Worm (Caenorhabditis elegans) whole organism, L1 larva: ENCODE results near the gene slo-2.

Source experiments
- C16A3.4 ChIP-seq: fragments of 150-350 bp; optimal IDR thresholded peaks from 2 replicates; lab custom pipeline; 2014; ENCODE audit warnings: missing biosample characterization, missing genetic modification characterization
- Y116A8C.19 ChIP-seq: sonication (generic microtip); optimal IDR thresholded peaks from 2 replicates; lab custom pipeline; 2016; ENCODE audit warnings: missing compliant biosample characterization, missing genetic modification characterization, borderline replicate concordance
- ama-1 ChIP-seq: fragments of 150-350 bp; optimal IDR thresholded peaks from 2 replicates; lab custom pipeline; 2014
- blmp-1 ChIP-seq: fragments of 150-350 bp; optimal IDR thresholded peaks from 2 replicates; lab custom pipeline; 2014; ENCODE audit warnings: missing biosample characterization, missing genetic modification characterization
- ceh-63 ChIP-seq: fragments of 200-800 bp; sonication (Bioruptor generic); optimal IDR thresholded peaks from 2 replicates; lab custom pipeline; 2018; ENCODE audit warnings: mild to moderate bottlenecking, missing genetic modification characterization, missing compliant biosample characterization
- ceh-82 ChIP-seq, 3 experiments: fragments of 150-350 bp in 1 of 3; sonication (generic microtip) in 2 of 3; optimal IDR thresholded peaks; 2 replicates each; lab custom pipeline; 2014 to 2017; ENCODE audit warnings: missing biosample characterization in 3 of 3, missing genetic modification characterization in 3 of 3
- ceh-88 ChIP-seq: fragments of 200-800 bp; sonication (Bioruptor generic); IDR thresholded peaks from 2 replicates; pipeline ENCODE4 v1.3.6; 2022; ENCODE audit warnings: missing genetic modification characterization, missing compliant biosample characterization
- dsc-1 ChIP-seq: sonication (generic microtip); optimal IDR thresholded peaks from 2 replicates; lab custom pipeline; 2016; ENCODE audit warnings: mild to moderate bottlenecking, missing genetic modification characterization, missing compliant biosample characterization
- efl-1 ChIP-seq, 4 experiments: fragments of 150-350 bp; optimal IDR thresholded peaks in 3 of 4; peaks in 1 of 4; 1 replicate in 1 of 4; 2 replicates in 3 of 4; lab custom pipeline; 2014; ENCODE audit warnings: missing biosample characterization in 2 of 4, missing genetic modification characterization in 2 of 4, missing genetic modification reagents in 2 of 4
- egl-27 ChIP-seq, 2 experiments: fragments of 150-350 bp in 1 of 2; sonication (generic microtip); optimal IDR thresholded peaks; 3 replicates each; lab custom pipeline; 2017 to 2018; ENCODE audit warnings: missing biosample characterization in 2 of 2, missing genetic modification characterization in 2 of 2, missing genetic modification reagents in 2 of 2
- ets-5 ChIP-seq: fragments of 200-800 bp; sonication (Bioruptor generic); IDR thresholded peaks from 2 replicates; pipeline ENCODE4 v1.3.6; 2022; ENCODE audit warnings: missing genetic modification characterization, missing compliant biosample characterization
- fkh-10 ChIP-seq: sonication (generic microtip); optimal IDR thresholded peaks from 2 replicates; lab custom pipeline; 2017; ENCODE audit warnings: missing biosample characterization, missing genetic modification reagents, missing genetic modification characterization
- fkh-4 ChIP-seq: sonication (generic microtip); optimal IDR thresholded peaks from 2 replicates; lab custom pipeline; 2016; ENCODE audit warnings: missing compliant biosample characterization, missing genetic modification characterization, borderline replicate concordance
- fkh-8 ChIP-seq: sonication (generic microtip); optimal IDR thresholded peaks from 2 replicates; lab custom pipeline; 2016; ENCODE audit warnings: mild to moderate bottlenecking, missing genetic modification characterization, missing compliant biosample characterization
- fos-1 ChIP-seq: fragments of 150-350 bp; optimal IDR thresholded peaks from 2 replicates; lab custom pipeline; 2014; ENCODE audit warnings: missing biosample characterization, missing genetic modification characterization
- hlh-4 ChIP-seq: sonication (generic microtip); optimal IDR thresholded peaks from 2 replicates; lab custom pipeline; 2016; ENCODE audit warnings: mild to moderate bottlenecking, missing genetic modification characterization, missing compliant biosample characterization
- hpl-2 ChIP-seq: fragments of 150-350 bp; optimal IDR thresholded peaks from 2 replicates; lab custom pipeline; 2014; ENCODE audit warnings: missing biosample characterization, missing genetic modification reagents, missing genetic modification characterization
- isw-1 ChIP-seq: fragments of 200-800 bp; sonication (Bioruptor generic); IDR thresholded peaks from 2 replicates; pipeline ENCODE4 v1.3.6; 2022; ENCODE audit warnings: missing genetic modification characterization, missing compliant biosample characterization
- jun-1 ChIP-seq: fragments of 150-350 bp; optimal IDR thresholded peaks from 2 replicates; lab custom pipeline; 2014; ENCODE audit warnings: missing biosample characterization, missing genetic modification reagents, missing genetic modification characterization
- lin-14 ChIP-seq: fragments of 200-800 bp; sonication (Bioruptor generic); optimal IDR thresholded peaks from 2 replicates; lab custom pipeline; 2018; ENCODE audit warnings: mild to moderate bottlenecking, missing genetic modification characterization, moderate library complexity, missing compliant biosample characterization
- lin-15B ChIP-seq: fragments of 150-350 bp; sonication (generic microtip); optimal IDR thresholded peaks from 3 replicates; lab custom pipeline; 2014; ENCODE audit warnings: missing biosample characterization, missing genetic modification characterization
- lin-35 ChIP-seq, 2 experiments: fragments of 150-350 bp; optimal IDR thresholded peaks; 2 replicates each; lab custom pipeline; 2014; ENCODE audit warnings: missing biosample characterization in 2 of 2, missing genetic modification characterization in 2 of 2, missing genetic modification reagents in 2 of 2
- lin-39 ChIP-seq: fragments of 150-350 bp; optimal IDR thresholded peaks from 2 replicates; lab custom pipeline; 2014; ENCODE audit warnings: missing biosample characterization, missing genetic modification reagents, missing genetic modification characterization
- lsy-2 ChIP-seq, 2 experiments: fragments of 150-350 bp; optimal IDR thresholded peaks; 2 replicates each; lab custom pipeline; 2014; ENCODE audit warnings: missing biosample characterization in 2 of 2, missing genetic modification characterization in 2 of 2
- mab-9 ChIP-seq: fragments of 200-800 bp; sonication (Bioruptor generic); IDR thresholded peaks from 2 replicates; pipeline ENCODE4 v1.3.6; 2022; ENCODE audit warnings: missing genetic modification reagents, missing genetic modification characterization, missing compliant biosample characterization
- mdl-1 ChIP-seq, 2 experiments: fragments of 150-350 bp; optimal IDR thresholded peaks; 2 replicates each; lab custom pipeline; 2014 to 2017; ENCODE audit warnings: missing biosample characterization in 2 of 2, missing genetic modification characterization in 2 of 2, inconsistent platforms in 1 of 2
- mef-2 ChIP-seq: fragments of 150-350 bp; optimal IDR thresholded peaks from 2 replicates; lab custom pipeline; 2014; ENCODE audit warnings: missing biosample characterization, missing genetic modification characterization
- nhr-12 ChIP-seq: sonication (generic microtip); optimal IDR thresholded peaks from 2 replicates; lab custom pipeline; 2017; ENCODE audit warnings: missing biosample characterization, missing genetic modification characterization
- nhr-237 ChIP-seq: fragments of 150-350 bp; optimal IDR thresholded peaks from 2 replicates; lab custom pipeline; 2014; ENCODE audit warnings: missing biosample characterization, missing genetic modification characterization
- nhr-28 ChIP-seq: fragments of 150-350 bp; optimal IDR thresholded peaks from 2 replicates; lab custom pipeline; 2014; ENCODE audit warnings: missing biosample characterization, missing genetic modification characterization
- nhr-47 ChIP-seq: sonication (generic microtip); optimal IDR thresholded peaks from 2 replicates; lab custom pipeline; 2016; ENCODE audit warnings: mild to moderate bottlenecking, missing genetic modification characterization, moderate library complexity, missing compliant biosample characterization
- nhr-71 ChIP-seq: sonication (generic microtip); optimal IDR thresholded peaks from 2 replicates; lab custom pipeline; 2016; ENCODE audit warnings: mild to moderate bottlenecking, missing genetic modification characterization, moderate library complexity, missing compliant biosample characterization
- nhr-84 ChIP-seq: sonication (generic microtip); optimal IDR thresholded peaks from 2 replicates; lab custom pipeline; 2017; ENCODE audit warnings: missing biosample characterization, missing genetic modification characterization
- nhr-90 ChIP-seq: sonication (generic microtip); optimal IDR thresholded peaks from 2 replicates; lab custom pipeline; 2016; ENCODE audit warnings: mild to moderate bottlenecking, missing genetic modification characterization, missing compliant biosample characterization; ENCODE audit not compliant: poor library complexity
- pax-3 ChIP-seq: fragments of 200-800 bp; sonication (Bioruptor generic); optimal IDR thresholded peaks from 2 replicates; lab custom pipeline; 2018; ENCODE audit warnings: mild to moderate bottlenecking, missing genetic modification characterization, moderate library complexity, missing compliant biosample characterization
- pqm-1 ChIP-seq: sonication (generic microtip); optimal IDR thresholded peaks from 3 replicates; lab custom pipeline; 2017; ENCODE audit warnings: missing biosample characterization, missing genetic modification characterization
- rnt-1 ChIP-seq: sonication (generic microtip); optimal IDR thresholded peaks from 2 replicates; lab custom pipeline; 2016; ENCODE audit warnings: mild to moderate bottlenecking, missing genetic modification characterization, moderate library complexity, missing compliant biosample characterization
- snpc-4 ChIP-seq: fragments of 150-350 bp; optimal IDR thresholded peaks from 2 replicates; lab custom pipeline; 2014; ENCODE audit warnings: missing biosample characterization, missing genetic modification characterization
- snu-23 ChIP-seq: sonication (generic microtip); optimal IDR thresholded peaks from 2 replicates; lab custom pipeline; 2016; ENCODE audit warnings: missing genetic modification characterization, missing compliant biosample characterization
- sup-37 ChIP-seq: fragments of 200-800 bp; sonication (Bioruptor generic); optimal IDR thresholded peaks from 2 replicates; lab custom pipeline; 2018; ENCODE audit warnings: mild to moderate bottlenecking, missing genetic modification characterization, missing compliant biosample characterization
- unc-30 ChIP-seq: sonication (generic microtip); optimal IDR thresholded peaks from 2 replicates; lab custom pipeline; 2017; ENCODE audit warnings: missing biosample characterization, missing genetic modification characterization
- unc-86 ChIP-seq: sonication (generic microtip); optimal IDR thresholded peaks from 2 replicates; lab custom pipeline; 2016; ENCODE audit warnings: missing genetic modification characterization, missing compliant biosample characterization
- ztf-11 ChIP-seq, 2 experiments: sonication (generic microtip); optimal IDR thresholded peaks; 2 replicates each; lab custom pipeline; 2016 to 2017; ENCODE audit warnings: missing genetic modification characterization in 2 of 2, missing biosample characterization in 1 of 2, missing compliant biosample characterization in 1 of 2
- ztf-4 ChIP-seq: fragments of 150-350 bp; optimal IDR thresholded peaks from 2 replicates; lab custom pipeline; 2014; ENCODE audit warnings: missing biosample characterization, missing genetic modification characterization

The slo-2 gene

DNA sequence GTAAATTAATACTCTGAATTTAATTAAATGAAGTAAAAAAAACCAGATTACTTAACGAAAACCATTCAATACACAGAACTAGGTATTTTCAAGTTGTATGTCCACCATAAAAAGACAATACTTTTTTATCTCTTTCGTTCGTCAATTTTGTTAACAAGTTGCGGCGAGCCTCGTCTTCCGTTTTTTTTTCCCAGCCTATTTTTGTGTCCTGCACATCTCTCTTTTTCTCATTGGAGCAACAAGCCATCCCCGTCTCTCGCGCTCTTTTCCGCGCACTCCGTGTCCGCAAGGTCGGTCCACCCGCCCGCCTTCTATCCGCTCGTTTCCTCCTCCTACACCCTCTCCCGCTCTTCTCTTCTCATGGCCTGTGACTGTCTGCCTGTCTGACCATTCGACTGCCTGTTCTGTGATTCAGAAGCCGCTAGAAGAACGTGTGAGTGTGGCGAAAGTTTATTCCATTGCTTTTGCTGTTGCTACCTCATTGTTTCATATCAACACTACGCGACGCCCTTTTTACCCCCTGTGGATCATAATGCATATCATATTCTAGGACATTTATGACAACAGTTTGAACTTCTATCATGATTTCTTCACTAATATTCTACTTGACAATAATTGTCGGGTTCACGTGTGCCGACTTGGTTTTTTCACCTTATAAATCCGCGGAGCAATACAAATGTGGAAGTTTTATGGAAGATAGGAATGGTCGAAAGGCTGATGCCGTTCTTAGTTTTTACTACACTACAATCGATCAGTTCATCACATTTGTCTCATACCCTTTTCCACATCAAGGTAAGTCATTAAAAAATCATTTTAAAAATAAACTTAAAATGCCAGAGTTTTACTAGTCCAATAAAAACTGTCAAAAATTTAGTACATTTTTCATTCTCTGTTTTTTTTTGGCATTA is 20.9 kb downstream of the slo-2 start, which contains the start of the genes F08B12.11 and prmn-1:
Gene F08B12.11 (plus strand): TSS at position 521 of the 908 bp plus-strand sequence.
Gene prmn-1 (plus strand): TSS at position 551 of the 908 bp plus-strand sequence.
- TF ChIP-seq blmp-1 (tag; lab: Kevin White, UChicago): peak; percentile 56
- no peak for TF ChIP-seq mef-2 (tag; lab: Kevin White, UChicago)
- peak; percentile 24 for TF ChIP-seq lin-14 (GFP tag; lab: Kevin White, UChicago)
- no peak for TF ChIP-seq hlh-4 (tag; lab: Kevin White, UChicago)
- TF ChIP-seq, all 84 proteins: peak for 2

DNA sequence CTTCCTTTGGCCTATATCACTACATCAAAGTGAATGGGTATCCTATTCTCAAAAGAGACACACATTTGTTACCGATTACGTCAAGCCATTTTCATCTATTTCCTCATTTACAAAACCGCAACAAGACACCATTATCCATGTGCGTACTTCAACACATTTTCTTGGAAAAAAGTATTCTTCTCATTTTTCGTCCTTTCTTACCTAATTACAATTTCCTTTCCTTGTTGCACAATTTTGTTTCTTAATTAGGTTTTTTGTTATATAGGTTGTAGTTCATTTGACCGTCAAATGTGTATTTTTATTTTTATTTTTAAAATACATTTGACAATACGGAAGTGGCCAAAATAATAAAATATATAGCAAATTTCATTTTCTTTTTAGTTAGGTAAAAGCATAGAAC is 22.4 kb downstream of the slo-2 start:
- TF ChIP-seq blmp-1 (tag; lab: Kevin White, UChicago) (peak; percentile 9), egl-27 (tag; optimal IDR thresholded peaks at IDR 0.05; lab: Kevin White, UChicago) (no peak), ets-5 (GFP tag; lab: Robert Waterston, UW) (no peak), nhr-28 (no peak), lin-14 (GFP tag; lab: Kevin White, UChicago) (peak; percentile 75), nhr-71 (peak; percentile 28), fkh-4 (tag; lab: Kevin White, UChicago) (no peak), ztf-4 (tag; lab: Kevin White, UChicago) (no peak), unc-86 (tag; lab: Kevin White, UChicago) (peak; percentile 13), dsc-1 (tag; lab: Kevin White, UChicago) (peak; percentile 34)

- TF ChIP-seq nhr-237 (tag; lab: Kevin White, UChicago): no peak
- TF ChIP-seq nhr-47: peak; percentile 2
- TF ChIP-seq rnt-1 (tag; lab: Kevin White, UChicago): peak; percentile 77
- TF ChIP-seq jun-1: no peak
- no peak for TF ChIP-seq nhr-84
- TF ChIP-seq ztf-11 (tag; optimal IDR thresholded peaks at IDR 0.05; lab: Kevin White, UChicago): no peak
- TF ChIP-seq lin-39 (tag; lab: Kevin White, UChicago): no peak
- no peak for TF ChIP-seq Y116A8C.19 (tag; lab: Kevin White, UChicago)
- TF ChIP-seq ceh-82 (tag; optimal IDR thresholded peaks at IDR 0.05; lab: Kevin White, UChicago): no peak
- no peak for TF ChIP-seq ceh-63 (GFP tag; lab: Kevin White, UChicago)
- TF ChIP-seq isw-1 (GFP tag; lab: Robert Waterston, UW): no peak
- no peak for TF ChIP-seq lin-15B (tag; lab: Kevin White, UChicago)
- TF ChIP-seq nhr-90: no peak
- TF ChIP-seq efl-1 (optimal IDR thresholded peaks at IDR 0.05; lab: Kevin White, UChicago): no peak
- TF ChIP-seq efl-1 (GFP tag; optimal IDR thresholded peaks at IDR 0.05 in 1 of 2; lab: Kevin White, UChicago): peak in 1 of 2 experiments; percentile 63
- TF ChIP-seq ceh-88 (GFP tag; lab: Robert Waterston, UW): no peak
- peak in 1 of 2 experiments; percentile 28 for TF ChIP-seq lsy-2 (tag; optimal IDR thresholded peaks at IDR 0.05; lab: Kevin White, UChicago)
- no peak for TF ChIP-seq fkh-8
- TF ChIP-seq snu-23 (GFP tag; lab: Kevin White, UChicago): peak; percentile 51
- TF ChIP-seq pqm-1 (tag; lab: Kevin White, UChicago): no peak
- peak; percentile 70 for TF ChIP-seq fkh-10 (GFP tag; lab: Kevin White, UChicago)
- no peak for TF ChIP-seq unc-30 (tag; lab: Kevin White, UChicago)
- no peak for TF ChIP-seq C16A3.4 (tag; lab: Kevin White, UChicago)
- TF ChIP-seq fos-1 (tag; lab: Kevin White, UChicago): no peak
- TF ChIP-seq lin-35 (GFP tag; optimal IDR thresholded peaks at IDR 0.05; lab: Kevin White, UChicago): no peak
- no peak for TF ChIP-seq ama-1 (lab: Kevin White, UChicago)
- TF ChIP-seq hpl-2 (GFP tag; lab: Kevin White, UChicago): no peak
- no peak for TF ChIP-seq nhr-12 (tag; lab: Kevin White, UChicago)
- no peak for TF ChIP-seq snpc-4
- no peak for TF ChIP-seq mef-2 (tag; lab: Kevin White, UChicago)
- no peak for TF ChIP-seq mab-9 (GFP tag; lab: Robert Waterston, UW)
- TF ChIP-seq egl-27 (tag; optimal IDR thresholded peaks at IDR 0.05; lab: Kevin White, UChicago): no peak
- TF ChIP-seq pax-3 (tag; lab: Kevin White, UChicago): no peak
- no peak for TF ChIP-seq sup-37
- TF ChIP-seq unc-86 (tag; lab: Kevin White, UChicago): no peak
- no peak for TF ChIP-seq mdl-1 (tag; optimal IDR thresholded peaks at IDR 0.05; lab: Kevin White, UChicago)
- TF ChIP-seq ztf-4 (tag; lab: Kevin White, UChicago): no peak
Observed at ce11 chrX:11379135-11379781, 26.5 kb downstream of the slo-2 start.
